Worm (Caenorhabditis elegans) whole organism, early embryonic: ENCODE data around the gene set-25.

Source experiments
- B0310.2 ChIP-seq: sonication (generic microtip); optimal IDR thresholded peaks from 2 replicates; lab custom pipeline; 2016; ENCODE audit warnings: mild to moderate bottlenecking, missing genetic modification characterization, missing compliant biosample characterization
- F13C5.2 ChIP-seq: sonication (generic microtip); optimal IDR thresholded peaks from 2 replicates; lab custom pipeline; 2017; ENCODE audit warnings: mild to moderate bottlenecking, missing genetic modification characterization, inconsistent platforms, missing compliant biosample characterization
- aly-1 ChIP-seq: sonication (generic microtip); optimal IDR thresholded peaks from 2 replicates; lab custom pipeline; 2016; ENCODE audit warnings: missing genetic modification characterization, missing compliant biosample characterization
- ama-1 ChIP-seq: fragments of 150-350 bp; optimal IDR thresholded peaks from 2 replicates; lab custom pipeline; 2014
- ceh-13 ChIP-seq: fragments of 200-800 bp; sonication (Bioruptor generic); optimal IDR thresholded peaks from 2 replicates; lab custom pipeline; 2018; ENCODE audit warnings: mild to moderate bottlenecking, missing genetic modification characterization, missing compliant biosample characterization
- ceh-36 ChIP-seq: sonication (generic microtip); optimal IDR thresholded peaks from 2 replicates; lab custom pipeline; 2016; ENCODE audit warnings: missing genetic modification characterization, inconsistent platforms, missing compliant biosample characterization
- ets-7 ChIP-seq: sonication (generic microtip); optimal IDR thresholded peaks from 2 replicates; lab custom pipeline; 2016; ENCODE audit warnings: missing genotype, missing genetic modification characterization, missing compliant biosample characterization
- flt-1 ChIP-seq: fragments of 200-800 bp; sonication (Bioruptor generic); IDR thresholded peaks from 2 replicates; pipeline ENCODE4 v1.3.6; 2022; ENCODE audit warnings: missing genetic modification characterization, missing compliant biosample characterization
- hmbx-1 ChIP-seq: sonication (generic microtip); optimal IDR thresholded peaks from 2 replicates; lab custom pipeline; 2016; ENCODE audit warnings: mild to moderate bottlenecking, missing genetic modification characterization, missing compliant biosample characterization
- hmg-4 ChIP-seq: fragments of 200-800 bp; sonication (Bioruptor generic); optimal IDR thresholded peaks from 2 replicates; lab custom pipeline; 2018; ENCODE audit warnings: mild to moderate bottlenecking, missing genetic modification characterization, missing compliant biosample characterization
- hnd-1 ChIP-seq: sonication (generic microtip); optimal IDR thresholded peaks from 2 replicates; lab custom pipeline; 2016; ENCODE audit warnings: missing genetic modification characterization, missing compliant biosample characterization
- pes-1 ChIP-seq: fragments of 200-800 bp; sonication (Bioruptor generic); IDR thresholded peaks from 2 replicates; pipeline ENCODE4 v1.3.6; 2022; ENCODE audit warnings: missing genetic modification reagents, missing genetic modification characterization, missing compliant biosample characterization
- scrt-1 ChIP-seq: fragments of 200-800 bp; sonication (Bioruptor generic); IDR thresholded peaks from 2 replicates; pipeline ENCODE4 v1.3.6; 2022; ENCODE audit warnings: missing genetic modification characterization, missing compliant biosample characterization
- sea-1 ChIP-seq: fragments of 200-800 bp; sonication (Bioruptor generic); conservative IDR thresholded peaks from 2 replicates; pipeline ENCODE4 v1.3.6; 2022; ENCODE audit warnings: missing genetic modification characterization, missing compliant biosample characterization
- tbx-11 ChIP-seq: fragments of 200-800 bp; sonication (Bioruptor generic); IDR thresholded peaks from 2 replicates; pipeline ENCODE4 v1.3.6; 2022; ENCODE audit warnings: missing genetic modification characterization, missing compliant biosample characterization
- tbx-37 ChIP-seq: fragments of 200-800 bp; sonication (Bioruptor generic); conservative IDR thresholded peaks from 2 replicates; pipeline ENCODE4 v1.3.6; 2022; ENCODE audit warnings: missing genetic modification reagents, missing genetic modification characterization, missing compliant biosample characterization
- tra-4 ChIP-seq: sonication (generic microtip); optimal IDR thresholded peaks from 2 replicates; lab custom pipeline; 2017; ENCODE audit warnings: missing genetic modification characterization, missing compliant biosample characterization

The set-25 gene

DNA sequence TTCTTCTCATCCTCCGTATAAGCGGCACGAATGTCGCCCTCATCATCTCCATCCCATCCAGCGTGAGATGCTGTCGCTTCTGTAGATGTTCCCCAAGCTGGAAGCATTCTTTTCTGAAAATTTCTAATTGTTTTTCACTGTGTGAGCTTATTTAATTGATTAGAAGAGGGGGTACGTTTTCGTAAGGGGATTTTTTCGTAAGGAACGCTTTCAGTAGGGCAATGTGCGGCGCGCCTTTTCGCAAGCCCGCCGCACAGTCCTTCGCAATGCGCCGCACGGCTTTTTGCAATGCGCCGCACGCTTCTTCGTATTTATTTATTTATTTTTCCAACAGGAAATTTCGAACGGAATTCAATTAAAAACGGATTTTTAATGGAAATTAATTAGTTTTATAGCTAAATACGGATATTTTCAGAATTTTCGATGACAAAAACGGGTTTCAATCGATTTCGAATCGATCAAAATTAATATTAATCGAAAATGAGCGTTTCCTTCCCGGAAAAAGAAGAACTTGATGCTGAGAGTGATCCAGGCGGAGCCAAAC lies at the start of gene set-25:
set-25 (minus strand) TSS at position 120 of the 544 bp plus-strand sequence.
- peak; percentile 51; the same call in 1 of the 2 replicates for TF ChIP-seq tbx-11 (GFP tag; lab: Robert Waterston, UW)
- TF ChIP-seq pes-1 (GFP tag; lab: Robert Waterston, UW) = peak; percentile 80
- peak; percentile 47; the same call in 1 of the 2 replicates for TF ChIP-seq scrt-1 (GFP tag; lab: Robert Waterston, UW)
- TF ChIP-seq sea-1 (GFP tag; lab: Robert Waterston, UW) = peak; percentile 53; the same call in 1 of the 2 replicates
- TF ChIP-seq ceh-13 (GFP tag; lab: Kevin White, UChicago) = peak; percentile 14

DNA sequence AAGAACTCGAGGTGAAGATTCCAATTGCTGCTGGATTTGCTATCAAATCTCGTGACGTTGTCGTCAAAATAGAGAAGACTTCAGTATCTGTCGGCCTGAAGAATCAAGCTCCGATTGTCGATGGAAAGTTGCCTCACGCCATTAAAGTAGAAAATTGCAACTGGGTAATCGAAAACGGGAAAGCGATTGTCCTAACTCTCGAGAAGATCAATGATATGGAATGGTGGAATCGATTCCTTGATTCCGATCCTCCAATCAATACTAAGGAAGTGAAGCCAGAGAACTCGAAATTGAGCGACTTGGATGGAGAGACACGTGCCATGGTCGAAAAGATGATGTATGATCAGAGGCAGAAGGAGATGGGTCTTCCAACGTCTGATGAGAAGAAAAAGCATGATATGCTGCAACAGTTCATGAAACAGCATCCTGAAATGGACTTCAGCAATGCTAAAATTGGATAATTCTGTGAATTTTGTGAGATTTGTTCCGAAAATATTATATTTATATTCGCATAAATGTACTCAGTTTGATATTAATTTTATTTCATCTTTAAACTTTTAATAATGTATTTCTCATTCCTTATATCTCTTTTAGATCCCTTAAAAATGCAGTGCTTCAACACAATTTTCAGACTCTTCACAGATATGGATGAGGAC lies 49.3 kb upstream of the set-25 start, which contains the start of gene dro-1:
dro-1 (plus strand) TSS at position 606 of the 656 bp plus-strand sequence.
- TF ChIP-seq F13C5.2 (tag; lab: Kevin White, UChicago) (no peak), tbx-37 (GFP tag; lab: Robert Waterston, UW) (no peak), ceh-13 (GFP tag; lab: Kevin White, UChicago) (no peak), sea-1 (GFP tag; lab: Robert Waterston, UW) (no peak), scrt-1 (GFP tag; lab: Robert Waterston, UW) (no peak), ceh-36 (tag; lab: Kevin White, UChicago) (no peak), pes-1 (GFP tag; lab: Robert Waterston, UW) (no peak), ama-1 (lab: Kevin White, UChicago) (no peak), ets-7 (tag; lab: Kevin White, UChicago) (no peak), hmg-4 (GFP tag; lab: Kevin White, UChicago) (no peak)

DNA sequence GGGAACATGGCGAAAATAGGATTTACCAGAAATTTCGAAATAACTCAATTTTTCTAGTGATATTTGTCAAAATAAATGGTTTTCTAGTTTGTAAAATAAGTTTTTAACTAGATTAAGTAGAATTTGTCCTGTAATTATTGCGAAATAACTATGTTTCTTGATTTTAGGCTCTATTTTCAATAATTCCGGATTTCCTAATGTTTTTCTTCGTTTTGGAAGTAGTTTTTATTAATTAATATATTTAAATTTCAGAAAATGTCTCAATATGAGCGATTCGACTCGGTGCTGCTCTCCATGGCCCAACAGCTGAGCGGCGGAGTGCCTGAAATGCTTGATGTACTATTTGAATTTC lies 48.4 kb upstream of the set-25 start, which contains the start of gene nud-1:
nud-1 (plus strand) TSS at position 253 of the 352 bp plus-strand sequence.
- TF ChIP-seq ceh-36 (tag; lab: Kevin White, UChicago) = no peak
- no peak for TF ChIP-seq tbx-11 (GFP tag; lab: Robert Waterston, UW)
- TF ChIP-seq hmg-4 (GFP tag; lab: Kevin White, UChicago) = no peak

DNA sequence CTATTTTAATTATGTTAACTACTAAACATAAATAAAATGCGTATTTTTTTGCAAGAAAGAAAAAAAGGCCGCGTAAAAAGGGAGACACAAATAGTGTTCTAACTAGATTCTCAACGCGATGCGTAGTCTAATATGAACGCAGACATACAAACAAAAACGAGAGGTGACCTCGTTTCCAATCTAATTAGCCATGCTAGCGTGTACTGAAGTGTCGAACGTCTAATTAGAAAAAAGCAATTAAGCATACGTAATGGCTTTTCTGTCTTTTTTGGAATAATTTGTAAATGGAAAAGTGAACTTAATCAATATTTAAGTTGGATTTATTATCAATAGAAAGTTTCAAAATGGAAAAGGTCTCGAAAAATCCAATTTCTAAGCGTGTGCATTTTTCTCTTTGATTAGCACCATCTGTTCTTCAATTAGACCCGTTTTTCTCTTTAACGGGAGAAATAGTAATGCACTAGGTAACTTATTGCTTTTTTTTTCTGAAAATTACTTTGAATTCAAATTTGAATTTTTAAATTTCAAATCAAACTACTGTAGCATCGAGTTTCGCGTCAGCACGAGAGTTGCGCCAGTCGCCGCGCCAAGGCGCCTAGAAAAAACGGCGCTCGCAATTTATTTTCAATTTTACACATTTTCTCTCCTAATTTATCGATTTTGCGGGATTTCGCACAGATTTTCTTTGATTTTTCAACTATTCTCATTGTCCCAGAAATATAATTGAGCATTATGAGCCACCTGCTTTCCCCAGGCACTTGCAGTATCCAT lies 47.8 kb upstream of the set-25 start:
- no peak for TF ChIP-seq ceh-13 (GFP tag; lab: Kevin White, UChicago)
- no peak for TF ChIP-seq tbx-11 (GFP tag; lab: Robert Waterston, UW)
- no peak for TF ChIP-seq ets-7 (tag; lab: Kevin White, UChicago)
- TF ChIP-seq ama-1 (lab: Kevin White, UChicago) = no peak
- TF ChIP-seq flt-1 (GFP tag; lab: Robert Waterston, UW) = no peak
- TF ChIP-seq hnd-1 = no peak
- no peak for TF ChIP-seq B0310.2 (tag; lab: Kevin White, UChicago)
- TF ChIP-seq tbx-37 (GFP tag; lab: Robert Waterston, UW) = no peak
- TF ChIP-seq scrt-1 (GFP tag; lab: Robert Waterston, UW) = no peak
- no peak for TF ChIP-seq tra-4 (tag; lab: Kevin White, UChicago)
- TF ChIP-seq F13C5.2 (tag; lab: Kevin White, UChicago) = no peak
- TF ChIP-seq ceh-36 (tag; lab: Kevin White, UChicago) = no peak
- no peak for TF ChIP-seq aly-1 (tag; lab: Kevin White, UChicago)
- TF ChIP-seq hmbx-1 (tag; lab: Kevin White, UChicago) = no peak
- TF ChIP-seq sea-1 (GFP tag; lab: Robert Waterston, UW) = no peak
- TF ChIP-seq hmg-4 (GFP tag; lab: Kevin White, UChicago) = no peak
- TF ChIP-seq pes-1 (GFP tag; lab: Robert Waterston, UW) = no peak

DNA sequence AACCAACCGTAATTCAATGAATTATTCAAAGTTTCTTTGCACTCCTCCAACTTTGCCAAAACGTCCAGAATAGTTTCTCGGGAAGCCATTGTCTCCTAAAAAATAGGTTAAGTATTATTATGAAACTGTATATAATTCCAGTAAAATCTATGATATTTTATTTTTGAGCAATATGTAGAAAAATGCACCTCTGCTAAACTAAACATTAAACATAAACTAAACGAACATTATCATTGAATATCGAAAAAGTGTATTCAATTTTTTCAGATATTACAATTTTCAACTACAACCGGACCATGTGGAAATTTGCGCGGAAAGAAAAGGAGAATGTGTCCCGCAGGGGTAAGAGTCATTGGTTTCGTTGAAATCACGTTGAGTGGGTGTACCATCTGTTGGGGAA lies 46.8 kb upstream of the set-25 start, which contains the start of gene F53A2.3:
F53A2.3 (minus strand) TSS at position 101 of the 400 bp plus-strand sequence.
- TF ChIP-seq ets-7 (tag; lab: Kevin White, UChicago) (no peak), pes-1 (GFP tag; lab: Robert Waterston, UW) (no peak), hmbx-1 (tag; lab: Kevin White, UChicago) (no peak), tbx-37 (GFP tag; lab: Robert Waterston, UW) (no peak), tra-4 (tag; lab: Kevin White, UChicago) (no peak)

DNA sequence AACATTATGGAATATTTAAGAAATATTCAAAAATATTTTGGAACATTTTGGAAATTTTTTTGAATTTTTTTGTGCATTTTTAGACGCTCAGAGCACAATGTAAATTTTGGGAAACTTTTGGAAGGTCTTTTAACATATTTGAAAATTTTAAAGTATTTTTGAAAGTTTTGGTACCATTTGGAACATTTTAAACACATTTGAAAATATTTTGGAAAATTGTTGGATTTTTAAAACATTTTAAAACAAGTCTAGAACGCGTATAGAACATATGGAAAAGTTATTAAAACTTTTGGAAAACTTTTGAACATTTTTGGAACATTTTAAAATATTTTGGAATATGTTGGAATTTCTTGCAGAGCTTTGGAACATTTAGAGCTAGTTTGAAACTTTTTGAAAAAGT lies 40.9 kb upstream of the set-25 start, which contains the start of gene sdz-20:
sdz-20 (plus strand) TSS at position 301 of the 400 bp plus-strand sequence.
- TF ChIP-seq ets-7 (tag; lab: Kevin White, UChicago) (no peak), scrt-1 (GFP tag; lab: Robert Waterston, UW) (no peak), aly-1 (tag; lab: Kevin White, UChicago) (no peak), flt-1 (GFP tag; lab: Robert Waterston, UW) (no peak), F13C5.2 (tag; lab: Kevin White, UChicago) (no peak), ama-1 (lab: Kevin White, UChicago) (no peak), tbx-37 (GFP tag; lab: Robert Waterston, UW) (no peak), B0310.2 (tag; lab: Kevin White, UChicago) (no peak), hnd-1 (no peak), hmg-4 (GFP tag; lab: Kevin White, UChicago) (no peak), tra-4 (tag; lab: Kevin White, UChicago) (no peak), tbx-11 (GFP tag; lab: Robert Waterston, UW) (no peak), ceh-13 (GFP tag; lab: Kevin White, UChicago) (no peak), pes-1 (GFP tag; lab: Robert Waterston, UW) (no peak), ceh-36 (tag; lab: Kevin White, UChicago) (no peak), sea-1 (GFP tag; lab: Robert Waterston, UW) (no peak), hmbx-1 (tag; lab: Kevin White, UChicago) (no peak)
